Worm (Caenorhabditis elegans) whole organism, L4 larva: ENCODE results near the gene F49C12.9.
A peak's percentile ranks its signal among the peaks of the same experiment; 100 is the strongest.

Experiments
- D1046.2 ChIP-seq: fragments of 200-800 bp; sonication (Bioruptor generic); IDR thresholded peaks from 2 replicates; pipeline ENCODE4 v1.3.6; 2022; ENCODE audit warnings: missing genetic modification characterization, missing compliant biosample characterization
- F26F4.8 ChIP-seq: fragments of 200-800 bp; sonication (Bioruptor generic); conservative IDR thresholded peaks from 2 replicates; pipeline ENCODE4 v1.3.6; 2022; ENCODE audit warnings: missing genetic modification characterization, missing compliant biosample characterization
- F44E2.7 ChIP-seq: fragments of 200-800 bp; sonication (Bioruptor generic); IDR thresholded peaks from 2 replicates; pipeline ENCODE4 v2.1.2; 2022; ENCODE audit warnings: missing genetic modification characterization, missing compliant biosample characterization
- R02D3.7 ChIP-seq: fragments of 150-350 bp; sonication (generic microtip); optimal IDR thresholded peaks from 3 replicates; lab custom pipeline; 2014; ENCODE audit warnings: missing biosample characterization, missing genetic modification characterization
- T20F7.1 ChIP-seq: fragments of 200-800 bp; sonication (Bioruptor generic); optimal IDR thresholded peaks from 2 replicates; lab custom pipeline; 2018; ENCODE audit warnings: mild to moderate bottlenecking, missing genetic modification characterization, missing compliant biosample characterization
- T26A8.4 ChIP-seq: fragments of 200-800 bp; sonication (Bioruptor generic); IDR thresholded peaks from 2 replicates; pipeline ENCODE4 v1.3.6; 2022; ENCODE audit warnings: missing genetic modification characterization, missing compliant biosample characterization
- aha-1 ChIP-seq: fragments of 150-350 bp; peaks from one replicate; lab custom pipeline; 2014; ENCODE audit warnings: missing biosample characterization, missing genetic modification characterization
- ama-1 ChIP-seq: fragments of 150-350 bp; optimal IDR thresholded peaks from 2 replicates; lab custom pipeline; 2014; ENCODE audit warnings: inconsistent platforms, mixed read lengths
- ceh-20 ChIP-seq: fragments of 200-800 bp; sonication (Bioruptor generic); IDR thresholded peaks from 2 replicates; pipeline ENCODE4 v1.3.6; 2022; ENCODE audit warnings: missing genetic modification reagents, missing genetic modification characterization, missing compliant biosample characterization
- ceh-28 ChIP-seq: fragments of 150-350 bp; optimal IDR thresholded peaks from 2 replicates; lab custom pipeline; 2014; ENCODE audit warnings: missing biosample characterization, missing genetic modification reagents, missing genetic modification characterization
- ceh-44 ChIP-seq: fragments of 200-800 bp; sonication (Bioruptor generic); IDR thresholded peaks from 2 replicates; pipeline ENCODE4 v1.3.6; 2022; ENCODE audit warnings: missing genetic modification reagents, missing genetic modification characterization, missing compliant biosample characterization
- daf-16 ChIP-seq, 3 experiments: sonication (generic microtip); optimal IDR thresholded peaks; 2 replicates each; lab custom pipeline; 2016 to 2017; ENCODE audit warnings: missing genetic modification characterization in 3 of 3, missing genetic modification reagents in 3 of 3, mild to moderate bottlenecking in 2 of 3, missing compliant biosample characterization in 2 of 3, missing biosample characterization in 1 of 3, moderate library complexity in 1 of 3
- dmd-6 ChIP-seq: fragments of 200-800 bp; sonication (Bioruptor generic); IDR thresholded peaks from 2 replicates; pipeline ENCODE4 v1.3.6; 2022; ENCODE audit warnings: missing genetic modification reagents, missing genetic modification characterization, missing compliant biosample characterization
- dmd-8 ChIP-seq: fragments of 200-800 bp; sonication (Bioruptor generic); IDR thresholded peaks from 2 replicates; pipeline ENCODE4 v1.3.6; 2022; ENCODE audit warnings: missing genetic modification characterization, missing compliant biosample characterization
- dmd-9 ChIP-seq: fragments of 200-800 bp; sonication (Bioruptor generic); IDR thresholded peaks from 2 replicates; pipeline ENCODE4 v1.3.6; 2022; ENCODE audit warnings: missing genetic modification reagents, missing genetic modification characterization, missing compliant biosample characterization
- duxl-1 ChIP-seq: sonication (generic microtip); optimal IDR thresholded peaks from 2 replicates; lab custom pipeline; 2016; ENCODE audit warnings: mild to moderate bottlenecking, missing genetic modification characterization, moderate library complexity, missing compliant biosample characterization; ENCODE audit not compliant: poor library complexity
- dve-1 ChIP-seq: sonication (generic microtip); optimal IDR thresholded peaks from 2 replicates; lab custom pipeline; 2017; ENCODE audit warnings: antibody characterized with exemption, mild to moderate bottlenecking, missing genetic modification characterization, missing compliant biosample characterization; ENCODE audit not compliant: insufficient read depth
- egl-27 ChIP-seq: sonication (generic microtip); optimal IDR thresholded peaks from 3 replicates; lab custom pipeline; 2017; ENCODE audit warnings: missing biosample characterization, missing genetic modification reagents, missing genetic modification characterization
- fkh-10 ChIP-seq: fragments of 150-350 bp; optimal IDR thresholded peaks from 2 replicates; lab custom pipeline; 2014; ENCODE audit warnings: missing biosample characterization, missing genetic modification reagents, missing genetic modification characterization
- hlh-11 ChIP-seq: fragments of 200-800 bp; sonication (Bioruptor generic); optimal IDR thresholded peaks from 2 replicates; lab custom pipeline; 2018; ENCODE audit warnings: mild to moderate bottlenecking, missing genetic modification characterization, missing compliant biosample characterization
- hlh-30 ChIP-seq: sonication (generic microtip); optimal IDR thresholded peaks from 2 replicates; lab custom pipeline; 2017; ENCODE audit warnings: antibody characterized with exemption, mild to moderate bottlenecking, missing genetic modification characterization, missing compliant biosample characterization; ENCODE audit not compliant: insufficient read depth
- hmg-1.1 ChIP-seq: fragments of 200-800 bp; sonication (Bioruptor generic); IDR thresholded peaks from 2 replicates; pipeline ENCODE4 v1.3.6; 2022; ENCODE audit warnings: missing genetic modification reagents, missing genetic modification characterization, missing compliant biosample characterization
- lin-1 ChIP-seq: fragments of 200-800 bp; sonication (Bioruptor generic); IDR thresholded peaks from 2 replicates; pipeline ENCODE4 v1.3.6; 2022; ENCODE audit warnings: missing genetic modification reagents, missing genetic modification characterization, missing compliant biosample characterization
- lin-38 ChIP-seq: fragments of 200-800 bp; sonication (Bioruptor generic); IDR thresholded peaks from 2 replicates; pipeline ENCODE4 v1.3.6; 2022; ENCODE audit warnings: missing genetic modification reagents, missing genetic modification characterization, missing compliant biosample characterization
- lsy-2 ChIP-seq, 2 experiments: fragments of 150-350 bp in 1 of 2; sonication (generic microtip) in 1 of 2; optimal IDR thresholded peaks; 2 replicates each; lab custom pipeline; 2014 to 2017; ENCODE audit warnings: missing biosample characterization in 2 of 2, missing genetic modification characterization in 2 of 2
- mep-1 ChIP-seq: fragments of 150-350 bp; sonication (generic microtip); optimal IDR thresholded peaks from 3 replicates; lab custom pipeline; 2014; ENCODE audit warnings: missing biosample characterization, missing genetic modification characterization
- mes-2 ChIP-seq: sonication (generic microtip); optimal IDR thresholded peaks from 2 replicates; lab custom pipeline; 2016; ENCODE audit warnings: missing genotype, mild to moderate bottlenecking, missing genetic modification characterization, missing compliant biosample characterization; ENCODE audit not compliant: poor library complexity, severe bottlenecking
- mxl-3 ChIP-seq: fragments of 200-800 bp; sonication (Bioruptor generic); optimal IDR thresholded peaks from 2 replicates; lab custom pipeline; 2018; ENCODE audit warnings: mild to moderate bottlenecking, missing genetic modification characterization, missing compliant biosample characterization
- nhr-10 ChIP-seq: fragments of 150-350 bp; optimal IDR thresholded peaks from 2 replicates; lab custom pipeline; 2014; ENCODE audit warnings: missing biosample characterization, missing genetic modification characterization
- nhr-102 ChIP-seq: sonication (generic microtip); optimal IDR thresholded peaks from 2 replicates; lab custom pipeline; 2016; ENCODE audit warnings: mild to moderate bottlenecking, missing genetic modification characterization, moderate library complexity, missing compliant biosample characterization
- nhr-111 ChIP-seq: fragments of 200-800 bp; sonication (Bioruptor generic); optimal IDR thresholded peaks from 2 replicates; lab custom pipeline; 2018; ENCODE audit warnings: mild to moderate bottlenecking, missing genetic modification characterization, missing compliant biosample characterization
- nhr-28 ChIP-seq: fragments of 150-350 bp; optimal IDR thresholded peaks from 2 replicates; lab custom pipeline; 2014; ENCODE audit warnings: missing biosample characterization, missing genetic modification characterization
- nhr-41 ChIP-seq: fragments of 200-800 bp; sonication (Bioruptor generic); IDR thresholded peaks from 2 replicates; pipeline ENCODE4 v1.3.6; 2022; ENCODE audit warnings: missing genetic modification reagents, missing genetic modification characterization, missing compliant biosample characterization
- nhr-77 ChIP-seq: fragments of 150-350 bp; optimal IDR thresholded peaks from 2 replicates; lab custom pipeline; 2014; ENCODE audit warnings: missing biosample characterization, missing genetic modification characterization
- php-3 ChIP-seq: fragments of 200-800 bp; sonication (Bioruptor generic); IDR thresholded peaks from 2 replicates; pipeline ENCODE4 v1.3.6; 2022; ENCODE audit warnings: missing genetic modification reagents, missing genetic modification characterization, missing compliant biosample characterization
- pqm-1 ChIP-seq: sonication (generic microtip); optimal IDR thresholded peaks from 2 replicates; lab custom pipeline; 2017; ENCODE audit warnings: missing biosample characterization, missing genetic modification characterization
- tra-1 ChIP-seq: fragments of 200-800 bp; sonication (Bioruptor generic); IDR thresholded peaks from 2 replicates; pipeline ENCODE4 v1.3.6; 2022; ENCODE audit warnings: missing genetic modification reagents, missing genetic modification characterization, missing compliant biosample characterization
- unc-130 ChIP-seq: sonication (generic microtip); optimal IDR thresholded peaks from 2 replicates; lab custom pipeline; 2016; ENCODE audit warnings: missing genetic modification reagents, missing genetic modification characterization, missing compliant biosample characterization
- vab-7 ChIP-seq: fragments of 200-800 bp; sonication (Bioruptor generic); IDR thresholded peaks from 2 replicates; pipeline ENCODE4 v1.3.6; 2022; ENCODE audit warnings: missing genetic modification reagents, missing genetic modification characterization, missing compliant biosample characterization
- zip-11 ChIP-seq: fragments of 200-800 bp; sonication (Bioruptor generic); IDR thresholded peaks from 2 replicates; pipeline ENCODE4 v1.3.6; 2022; ENCODE audit warnings: missing genetic modification characterization, missing compliant biosample characterization
- zip-2 ChIP-seq: fragments of 150-350 bp; optimal IDR thresholded peaks from 2 replicates; lab custom pipeline; 2014; ENCODE audit warnings: missing biosample characterization, missing genetic modification characterization
- ztf-7 ChIP-seq: fragments of 150-350 bp; optimal IDR thresholded peaks from 2 replicates; lab custom pipeline; 2014; ENCODE audit warnings: missing biosample characterization, missing genetic modification characterization

F49C12.9 gene

DNA sequence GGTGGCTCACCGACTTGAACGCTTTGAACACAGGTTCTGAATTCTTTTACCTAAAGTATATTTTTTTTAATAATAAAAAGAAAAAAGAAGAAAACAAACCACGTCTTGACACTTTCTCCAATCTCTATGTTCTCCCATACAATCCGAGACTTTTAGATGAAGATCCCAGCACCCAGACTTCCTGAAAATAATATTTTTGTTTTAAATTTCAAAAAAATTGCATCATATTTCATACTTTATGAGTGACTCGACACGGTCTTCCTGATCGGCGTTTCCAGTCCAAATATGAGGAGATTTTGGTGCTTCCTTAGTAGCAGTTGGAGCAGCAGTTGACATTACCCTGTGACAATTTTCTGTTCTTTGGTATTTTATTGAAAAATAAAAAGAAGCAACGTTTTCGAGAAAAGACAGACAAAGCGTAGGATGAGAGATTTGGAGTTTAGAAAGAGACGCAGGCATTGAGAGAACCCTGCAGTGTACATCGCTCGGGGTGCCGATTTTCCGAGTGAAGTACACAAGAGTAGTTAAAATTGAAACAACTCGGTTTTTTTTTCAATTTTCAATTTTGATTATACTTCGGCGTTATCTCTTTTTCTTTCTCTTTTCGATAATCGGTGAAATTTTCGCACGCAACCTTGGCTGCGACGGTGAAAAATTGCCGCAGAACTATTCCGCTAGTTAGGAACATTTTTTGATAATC is 19.7 kb upstream of the F49C12.9 start, which contains the start of the genes coa-4 and T20D3.14 (continued):
- TF ChIP-seq nhr-10 (no peak), hlh-11 (peak; percentile 64), fkh-10 (no peak), duxl-1 (no peak), zip-11 (GFP tag; lab: Robert Waterston, UW) (no peak), egl-27 (no peak), D1046.2 (GFP tag; lab: Robert Waterston, UW) (no peak), R02D3.7 (tag; lab: Kevin White, UChicago) (no peak), ceh-20 (GFP tag; lab: Robert Waterston, UW) (0 out of 2 replicates have a peak, but pooled peaks have one; percentile 8)

DNA sequence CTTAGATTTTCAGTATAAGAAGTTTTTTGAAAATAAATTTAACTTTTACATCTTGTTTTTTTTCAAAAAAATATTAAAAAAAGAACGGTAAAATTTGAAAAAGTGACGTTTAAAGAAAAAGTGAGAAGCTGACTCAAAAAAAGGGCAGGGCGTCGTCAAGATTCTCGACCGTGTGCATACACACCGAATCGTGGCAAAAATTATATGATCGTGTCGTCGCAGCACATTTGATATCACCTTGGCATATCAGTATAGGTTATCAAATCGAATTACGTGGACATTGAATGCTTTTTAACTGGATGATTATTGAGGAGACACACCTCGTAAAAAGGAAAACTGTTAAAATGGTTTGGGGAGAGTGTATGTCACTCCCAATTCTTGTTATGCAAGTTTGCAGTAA is 17.0 kb upstream of the F49C12.9 start:
- TF ChIP-seq daf-16 (GFP tag; optimal IDR thresholded peaks at IDR 0.05; lab: Kevin White, UChicago) (peak in 1 of 2 experiments; percentile 2), daf-16 (tag; optimal IDR thresholded peaks at IDR 0.05; lab: Kevin White, UChicago) (peak; percentile 59), mes-2 (peak; percentile 11), pqm-1 (tag; lab: Kevin White, UChicago) (peak; percentile 97), mep-1 (peak; percentile 21), nhr-41 (GFP tag; lab: Robert Waterston, UW) (0 out of 2 replicates have a peak, but pooled peaks have one; percentile 40), lsy-2 (tag; optimal IDR thresholded peaks at IDR 0.05; lab: Kevin White, UChicago) (no peak), T20F7.1 (GFP tag; lab: Kevin White, UChicago) (peak; percentile 29), F44E2.7 (GFP tag; lab: Robert Waterston, UW) (no peak), dmd-9 (GFP tag; lab: Robert Waterston, UW) (no peak), ama-1 (lab: Kevin White, UChicago) (peak; percentile 34), ceh-44 (GFP tag; lab: Robert Waterston, UW) (no peak), nhr-102 (tag; lab: Kevin White, UChicago) (peak; percentile 24), vab-7 (GFP tag; lab: Robert Waterston, UW) (no peak), dmd-8 (GFP tag; lab: Robert Waterston, UW) (no peak), tra-1 (GFP tag; lab: Robert Waterston, UW) (no peak), F26F4.8 (GFP tag; lab: Robert Waterston, UW) (no peak), mxl-3 (GFP tag; lab: Kevin White, UChicago) (peak; percentile 53), dve-1 (peak; percentile 73), nhr-28 (peak; percentile 91), hlh-30 (tag; lab: Kevin White, UChicago) (peak; percentile 5), nhr-77 (tag; lab: Kevin White, UChicago) (peak; percentile 82), unc-130 (GFP tag; lab: Kevin White, UChicago) (no peak), aha-1 (tag; lab: Kevin White, UChicago) (peak; percentile 58), dmd-6 (peak; percentile 80), lin-1 (GFP tag; lab: Robert Waterston, UW) (0 out of 2 replicates have a peak, but pooled peaks have one; percentile 27), nhr-111 (no peak), hmg-1.1 (GFP tag; lab: Robert Waterston, UW) (no peak), php-3 (peak; percentile 88), ztf-7 (tag; lab: Kevin White, UChicago) (no peak), zip-2 (tag; lab: Kevin White, UChicago) (no peak), hlh-11 (peak; percentile 79), T26A8.4 (GFP tag; lab: Robert Waterston, UW) (no peak), lin-38 (GFP tag; lab: Robert Waterston, UW) (peak; percentile 39; the same call in 1 of the 2 replicates), ceh-28 (no peak)
- TF ChIP-seq, all 104 proteins: peak for 19
